Worm (Caenorhabditis elegans): ENCODE results near the gene cwp-3.

The cwp-3 gene

DNA sequence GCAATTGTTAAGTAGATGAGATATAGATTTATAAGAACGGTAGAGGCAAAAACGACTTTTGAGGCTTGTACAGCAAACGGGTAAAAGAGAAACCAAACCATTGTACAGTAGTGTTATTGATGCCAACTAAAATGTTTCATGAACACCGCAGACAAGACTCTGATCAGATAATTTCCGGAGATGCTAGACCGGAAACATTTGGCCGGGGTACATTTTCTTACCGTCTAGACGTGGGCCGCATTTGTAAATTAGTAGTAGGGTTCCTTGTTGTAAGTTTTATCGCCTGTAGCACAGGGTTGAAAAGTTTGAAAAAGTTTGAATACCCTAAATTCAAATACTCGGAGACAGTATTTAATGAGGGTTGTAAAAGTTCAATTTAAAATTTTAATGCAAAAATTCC, 38.7 kb downstream of the cwp-3 start, which contains the start of gene str-32:
Gene str-32 (minus strand): TSS at position 101 of the 400 bp plus-strand sequence.
- no peak for TF ChIP-seq F13H6.1 (tag; optimal IDR thresholded peaks at IDR 0.05)
- no peak for TF ChIP-seq nhr-23 (tag; optimal IDR thresholded peaks at IDR 0.05)
- TF ChIP-seq nhr-10 (tag; optimal IDR thresholded peaks at IDR 0.05): no peak
- TF ChIP-seq lin-13 (GFP tag; optimal IDR thresholded peaks at IDR 0.05): no peak
- TF ChIP-seq peb-1 (tag; optimal IDR thresholded peaks at IDR 0.05): no peak

DNA sequence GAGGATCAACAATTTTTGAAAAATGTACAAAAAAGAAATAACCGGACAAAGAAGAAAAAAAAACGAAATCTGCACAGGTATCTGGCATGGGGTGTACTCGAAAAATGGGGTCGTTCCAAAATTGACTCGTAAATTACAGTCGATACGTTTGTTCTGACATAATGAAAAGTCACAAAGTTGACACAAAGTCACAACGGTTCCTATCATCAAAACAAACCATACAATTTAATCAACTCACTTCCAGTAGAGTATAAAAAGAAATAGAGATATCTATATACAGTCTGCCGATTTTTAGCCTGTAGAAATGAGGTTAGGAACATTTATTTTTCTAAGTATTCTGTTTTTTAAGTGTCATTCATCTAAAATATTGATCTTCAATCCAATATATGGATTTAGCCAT, 41.9 kb downstream of the cwp-3 start, which contains the start of gene T19H12.12:
Gene T19H12.12 (plus strand): TSS at position 301 of the 400 bp plus-strand sequence.
- TF ChIP-seq ztf-4 (tag; optimal IDR thresholded peaks at IDR 0.05): no peak
- no peak for TF ChIP-seq nhr-77 (tag; optimal IDR thresholded peaks at IDR 0.05)
- no peak for TF ChIP-seq ztf-1 (GFP tag; conservative IDR thresholded peaks at IDR 0.05)
- no peak for TF ChIP-seq snpc-4 (tag; optimal IDR thresholded peaks at IDR 0.05)
- no peak for TF ChIP-seq lin-39 (tag; optimal IDR thresholded peaks at IDR 0.05)
- no peak for TF ChIP-seq mab-5 (tag; optimal IDR thresholded peaks at IDR 0.05)
- TF ChIP-seq lin-13 (GFP tag; optimal IDR thresholded peaks at IDR 0.05): no peak
- no peak for TF ChIP-seq nhr-11 (tag; optimal IDR thresholded peaks at IDR 0.05)
- no peak for TF ChIP-seq elt-1 (tag; optimal IDR thresholded peaks at IDR 0.05)
- no peak for TF ChIP-seq nhr-12 (tag; optimal IDR thresholded peaks at IDR 0.05)
- TF ChIP-seq aly-2 (tag; optimal IDR thresholded peaks at IDR 0.05): no peak
- no peak for TF ChIP-seq lsy-2 (tag; optimal IDR thresholded peaks at IDR 0.05)
- no peak for TF ChIP-seq crh-2 (tag; optimal IDR thresholded peaks at IDR 0.05)
- no peak for TF ChIP-seq dmd-4 (tag; optimal IDR thresholded peaks at IDR 0.05)
- no peak for TF ChIP-seq Y55F3AM.14 (GFP tag; optimal IDR thresholded peaks at IDR 0.05)

- TF ChIP-seq F13H6.1 (tag; optimal IDR thresholded peaks at IDR 0.05) (no peak), lin-11 (tag; optimal IDR thresholded peaks at IDR 0.05) (no peak), lin-39 (tag; optimal IDR thresholded peaks at IDR 0.05) (no peak)
Observed at ce11 chrV:4885372-4885771, 42.7 kb downstream of the cwp-3 start, which contains the start of gene T19H12.3. Gene T19H12.3 (plus strand): TSS chrV:4885672.

- peak; percentile 74 for TF ChIP-seq fos-1 (tag; optimal IDR thresholded peaks at IDR 0.05)
- TF ChIP-seq dmd-4 (tag; optimal IDR thresholded peaks at IDR 0.05): no peak
- TF ChIP-seq sma-3 (GFP tag; optimal IDR thresholded peaks at IDR 0.05): peak; percentile 8
- peak; percentile 3 for TF ChIP-seq nhr-25 (tag; optimal IDR thresholded peaks at IDR 0.05)
- no peak for TF ChIP-seq egl-27 (tag; optimal IDR thresholded peaks at IDR 0.05)
- TF ChIP-seq nhr-237 (tag; optimal IDR thresholded peaks at IDR 0.05): no peak
- TF ChIP-seq elt-1 (tag; optimal IDR thresholded peaks at IDR 0.05): no peak
- TF ChIP-seq R02D3.7 (tag; optimal IDR thresholded peaks at IDR 0.05): no peak
- TF ChIP-seq gmeb-1 (tag; optimal IDR thresholded peaks at IDR 0.05): peak; percentile 7
- peak; percentile 8 for TF ChIP-seq nhr-129 (tag; optimal IDR thresholded peaks at IDR 0.05)
- peak; percentile 38 for TF ChIP-seq crh-2 (tag; optimal IDR thresholded peaks at IDR 0.05)
- TF ChIP-seq lsy-2 (tag; optimal IDR thresholded peaks at IDR 0.05): no peak
- peak; percentile 82 for TF ChIP-seq sma-9 (GFP tag; optimal IDR thresholded peaks at IDR 0.05)
- no peak for TF ChIP-seq sma-9 (tag; optimal IDR thresholded peaks at IDR 0.05)
- no peak for TF ChIP-seq mdl-1 (tag; optimal IDR thresholded peaks at IDR 0.05)
Observed at ce11 chrV:4889477-4889876, 46.8 kb downstream of the cwp-3 start, which contains the start of gene ugt-12. Gene ugt-12 (minus strand): TSS chrV:4889629.

DNA sequence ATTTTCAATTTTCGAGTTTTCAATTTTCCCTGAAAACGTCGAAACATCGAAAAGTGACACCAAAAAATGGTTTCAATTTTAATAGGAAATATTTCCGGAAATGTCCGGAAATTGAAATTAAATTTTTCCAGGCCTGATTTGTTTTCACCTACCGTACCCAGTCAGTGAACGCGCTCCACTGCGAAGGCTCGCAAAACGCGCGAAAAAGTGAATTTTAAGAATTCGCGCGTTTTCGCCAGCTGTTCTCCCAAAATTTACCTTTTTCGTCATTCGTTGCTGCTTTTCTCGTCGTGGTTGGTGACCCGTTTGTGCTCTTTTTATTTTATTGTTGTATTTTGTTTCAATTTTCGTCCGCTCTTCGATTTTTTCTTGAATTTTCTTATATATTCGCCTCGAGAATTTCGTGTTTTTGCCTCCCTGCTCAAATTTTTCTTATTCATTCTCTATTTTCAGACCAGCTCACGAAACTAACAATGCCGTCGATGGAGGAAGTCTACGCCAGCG, 47.4 kb downstream of the cwp-3 start, which contains the start of gene T19H12.2:
Gene T19H12.2 (plus strand): TSS at position 454 of the 504 bp plus-strand sequence.
- TF ChIP-seq nhr-12 (tag; optimal IDR thresholded peaks at IDR 0.05) (no peak), unc-39 (tag; optimal IDR thresholded peaks at IDR 0.05) (no peak), egl-27 (tag; optimal IDR thresholded peaks at IDR 0.05) (no peak), fos-1 (tag; optimal IDR thresholded peaks at IDR 0.05) (no peak)

DNA sequence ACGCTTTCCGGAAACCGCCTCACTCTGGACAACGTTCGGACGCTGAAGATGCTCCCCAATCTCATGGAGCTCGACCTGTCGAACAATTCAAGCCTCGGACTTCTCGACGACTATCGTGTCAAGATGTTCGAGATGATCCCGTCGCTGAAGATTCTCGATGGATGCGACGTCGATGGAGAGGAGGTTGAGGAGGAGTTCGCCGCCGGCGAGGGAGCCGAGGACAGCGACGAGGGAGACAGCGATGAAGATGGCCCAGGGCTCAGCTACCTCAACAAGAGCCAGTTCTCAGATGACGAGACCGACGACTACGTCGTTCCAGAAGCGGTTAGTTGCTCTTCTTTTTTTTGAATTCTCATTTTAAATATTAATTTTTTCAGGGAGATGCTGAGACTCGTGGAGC, 48.1 kb downstream of the cwp-3 start:
- no peak for TF ChIP-seq mdl-1 (tag; optimal IDR thresholded peaks at IDR 0.05)
- TF ChIP-seq elt-3 (tag; optimal IDR thresholded peaks at IDR 0.05): no peak
- TF ChIP-seq nhr-129 (tag; optimal IDR thresholded peaks at IDR 0.05): no peak
- TF ChIP-seq lsy-2 (tag; optimal IDR thresholded peaks at IDR 0.05): no peak
- TF ChIP-seq F13H6.1 (tag; optimal IDR thresholded peaks at IDR 0.05): no peak
- TF ChIP-seq ama-1 (optimal IDR thresholded peaks at IDR 0.05): no peak
- no peak for TF ChIP-seq elt-1 (tag; optimal IDR thresholded peaks at IDR 0.05)
- TF ChIP-seq crh-2 (tag; optimal IDR thresholded peaks at IDR 0.05): no peak
- TF ChIP-seq nhr-237 (tag; optimal IDR thresholded peaks at IDR 0.05): no peak
- no peak for TF ChIP-seq ztf-4 (tag; optimal IDR thresholded peaks at IDR 0.05)
- TF ChIP-seq ztf-1 (GFP tag; conservative IDR thresholded peaks at IDR 0.05): no peak
- no peak for TF ChIP-seq ceh-16 (tag; optimal IDR thresholded peaks at IDR 0.05)
- no peak for TF ChIP-seq gmeb-1 (tag; optimal IDR thresholded peaks at IDR 0.05)
